Worm (Caenorhabditis elegans) whole organism, mixed stage, embryonic: ENCODE measurements around the gene col-89.

ENCODE experiments used
- mep-1 ChIP-seq: fragments of 150-350 bp; optimal IDR thresholded peaks from 2 replicates; lab custom pipeline; 2017; ENCODE audit warnings: missing biosample characterization, missing genetic modification reagents, missing genetic modification characterization, inconsistent platforms
- tbx-8 ChIP-seq: fragments of 200-800 bp; sonication (Bioruptor generic); optimal IDR thresholded peaks from 2 replicates; lab custom pipeline; 2018; ENCODE audit warnings: mild to moderate bottlenecking, missing genetic modification characterization, moderate library complexity, missing compliant biosample characterization

ce11 chrIII:4703932-4704454 lies 43.9 kb upstream of the col-89 start, which contains the start of the genes clp-2 and mrpl-16:
- TF ChIP-seq mep-1 (tag; lab: Kevin White, UChicago): no peak
- no peak for TF ChIP-seq tbx-8 (GFP tag; lab: Kevin White, UChicago)
